Worm (Caenorhabditis elegans) whole organism, L3 larva: ENCODE measurements around the gene T04C12.8.

ENCODE experiments used
- R02D3.7 ChIP-seq: fragments of 150-350 bp; optimal IDR thresholded peaks from 2 replicates; lab custom pipeline; 2014; ENCODE audit warnings: missing biosample characterization, missing genetic modification characterization
- ZK546.5 ChIP-seq: sonication (generic microtip); optimal IDR thresholded peaks from 2 replicates; lab custom pipeline; 2017; ENCODE audit warnings: missing biosample characterization, missing genetic modification characterization
- ama-1 ChIP-seq: fragments of 150-350 bp; optimal IDR thresholded peaks from 2 replicates; lab custom pipeline; 2018
- ceh-16 ChIP-seq: sonication (generic microtip); optimal IDR thresholded peaks from 2 replicates; lab custom pipeline; 2017; ENCODE audit warnings: missing biosample characterization, missing genetic modification characterization
- ceh-28 ChIP-seq: fragments of 150-350 bp; optimal IDR thresholded peaks from 2 replicates; lab custom pipeline; 2014; ENCODE audit warnings: missing biosample characterization, missing genetic modification reagents, missing genetic modification characterization
- ceh-82 ChIP-seq: fragments of 150-350 bp; optimal IDR thresholded peaks from 2 replicates; lab custom pipeline; 2014; ENCODE audit warnings: missing biosample characterization, missing genetic modification characterization
- ceh-9 ChIP-seq: sonication (generic microtip); optimal IDR thresholded peaks from 2 replicates; lab custom pipeline; 2018; ENCODE audit warnings: missing biosample characterization, missing genetic modification characterization
- daf-12 ChIP-seq: fragments of 150-350 bp; optimal IDR thresholded peaks from 2 replicates; lab custom pipeline; 2014; ENCODE audit warnings: missing biosample characterization, missing genetic modification reagents, missing genetic modification characterization
- egl-27 ChIP-seq: sonication (generic microtip); optimal IDR thresholded peaks from 4 replicates; lab custom pipeline; 2017; ENCODE audit warnings: missing biosample characterization, missing genetic modification reagents, missing genetic modification characterization
- egl-5 ChIP-seq: fragments of 150-350 bp; optimal IDR thresholded peaks from 2 replicates; lab custom pipeline; 2017; ENCODE audit warnings: missing biosample characterization, missing genetic modification reagents, missing genetic modification characterization, inconsistent platforms
- elt-1 ChIP-seq: fragments of 150-350 bp; optimal IDR thresholded peaks from 2 replicates; lab custom pipeline; 2014; ENCODE audit warnings: missing biosample characterization, missing genetic modification characterization
- elt-2 ChIP-seq: sonication (generic microtip); optimal IDR thresholded peaks from 2 replicates; lab custom pipeline; 2016; ENCODE audit warnings: missing genetic modification reagents, mild to moderate bottlenecking, missing genetic modification characterization, missing compliant biosample characterization
- elt-3 ChIP-seq, 3 experiments: fragments of 150-350 bp in 1 of 3; sonication (generic microtip) in 2 of 3; optimal IDR thresholded peaks; 2 replicates in 2 of 3; 4 replicates in 1 of 3; lab custom pipeline; 2014 to 2017; ENCODE audit warnings: missing biosample characterization in 3 of 3, missing genetic modification characterization in 3 of 3
- eor-1 ChIP-seq, 2 experiments: fragments of 150-350 bp; optimal IDR thresholded peaks; 2 replicates each; lab custom pipeline; 2014 to 2018; ENCODE audit warnings: missing biosample characterization in 2 of 2, missing genetic modification characterization in 2 of 2
- fkh-10 ChIP-seq: sonication (generic microtip); optimal IDR thresholded peaks from 2 replicates; lab custom pipeline; 2017; ENCODE audit warnings: missing biosample characterization, missing genetic modification reagents, missing genetic modification characterization
- fkh-2 ChIP-seq: fragments of 150-350 bp; optimal IDR thresholded peaks from 2 replicates; lab custom pipeline; 2014; ENCODE audit warnings: missing biosample characterization, missing genetic modification reagents, missing genetic modification characterization
- fos-1 ChIP-seq: fragments of 150-350 bp; optimal IDR thresholded peaks from 2 replicates; lab custom pipeline; 2014; ENCODE audit warnings: missing biosample characterization, missing genetic modification characterization
- hmg-11 ChIP-seq: sonication (generic microtip); optimal IDR thresholded peaks from 2 replicates; lab custom pipeline; 2016; ENCODE audit warnings: missing genetic modification characterization, missing compliant biosample characterization
- jun-1 ChIP-seq: fragments of 150-350 bp; optimal IDR thresholded peaks from 2 replicates; lab custom pipeline; 2014; ENCODE audit warnings: missing biosample characterization, missing genetic modification reagents, missing genetic modification characterization
- lin-15B ChIP-seq: fragments of 150-350 bp; optimal IDR thresholded peaks from 2 replicates; lab custom pipeline; 2014; ENCODE audit warnings: missing biosample characterization, missing genetic modification characterization
- lin-39 ChIP-seq: fragments of 150-350 bp; optimal IDR thresholded peaks from 2 replicates; lab custom pipeline; 2018; ENCODE audit warnings: missing biosample characterization, missing genetic modification reagents, missing genetic modification characterization
- lsy-12 ChIP-seq: sonication (generic microtip); optimal IDR thresholded peaks from 2 replicates; lab custom pipeline; 2016; ENCODE audit warnings: mild to moderate bottlenecking, missing genetic modification characterization, missing compliant biosample characterization
- mdl-1 ChIP-seq: fragments of 150-350 bp; optimal IDR thresholded peaks from 2 replicates; lab custom pipeline; 2014; ENCODE audit warnings: missing biosample characterization, missing genetic modification characterization
- mml-1 ChIP-seq: fragments of 150-350 bp; sonication (generic microtip); optimal IDR thresholded peaks from 3 replicates; lab custom pipeline; 2014; ENCODE audit warnings: missing biosample characterization, missing genetic modification characterization
- nfya-1 ChIP-seq: sonication (generic microtip); optimal IDR thresholded peaks from 2 replicates; lab custom pipeline; 2017; ENCODE audit warnings: missing genetic modification characterization, mild to moderate bottlenecking, missing compliant biosample characterization, antibody characterized with exemption, moderate library complexity; ENCODE audit not compliant: insufficient read depth
- nhr-11 ChIP-seq: fragments of 150-350 bp; optimal IDR thresholded peaks from 2 replicates; lab custom pipeline; 2014; ENCODE audit warnings: missing biosample characterization, missing genetic modification characterization
- nhr-12 ChIP-seq: fragments of 150-350 bp; optimal IDR thresholded peaks from 2 replicates; lab custom pipeline; 2014; ENCODE audit warnings: missing biosample characterization, missing genetic modification characterization
- nhr-237 ChIP-seq: fragments of 150-350 bp; optimal IDR thresholded peaks from 2 replicates; lab custom pipeline; 2014; ENCODE audit warnings: missing biosample characterization, missing genetic modification characterization
- nhr-25 ChIP-seq: sonication (generic microtip); optimal IDR thresholded peaks from 2 replicates; lab custom pipeline; 2017; ENCODE audit warnings: missing biosample characterization, missing genetic modification characterization
- nhr-28 ChIP-seq: fragments of 150-350 bp; optimal IDR thresholded peaks from 2 replicates; lab custom pipeline; 2014; ENCODE audit warnings: missing biosample characterization, missing genetic modification characterization
- nhr-43 ChIP-seq: sonication (generic microtip); optimal IDR thresholded peaks from 2 replicates; lab custom pipeline; 2016; ENCODE audit warnings: mild to moderate bottlenecking, missing genetic modification characterization, missing compliant biosample characterization; ENCODE audit not compliant: poor library complexity, severe bottlenecking
- nhr-76 ChIP-seq: fragments of 150-350 bp; sonication (generic microtip); optimal IDR thresholded peaks from 5 replicates; lab custom pipeline; 2014; ENCODE audit warnings: missing biosample characterization, missing genetic modification characterization
- pha-4 ChIP-seq: fragments of 150-350 bp; optimal IDR thresholded peaks from 2 replicates; lab custom pipeline; 2014; ENCODE audit warnings: missing biosample characterization, missing genetic modification reagents, missing genetic modification characterization
- pqm-1 ChIP-seq: fragments of 150-350 bp; optimal IDR thresholded peaks from 2 replicates; lab custom pipeline; 2017; ENCODE audit warnings: missing biosample characterization, missing genetic modification characterization, inconsistent platforms
- sea-2 ChIP-seq: fragments of 150-350 bp; sonication (generic microtip); optimal IDR thresholded peaks from 4 replicates; lab custom pipeline; 2014; ENCODE audit warnings: missing biosample characterization, missing genetic modification reagents, missing genetic modification characterization
- skn-1 ChIP-seq: fragments of 150-350 bp; optimal IDR thresholded peaks from 2 replicates; lab custom pipeline; 2014; ENCODE audit warnings: missing biosample characterization, missing genetic modification characterization
- snpc-4 ChIP-seq: fragments of 150-350 bp; optimal IDR thresholded peaks from 2 replicates; lab custom pipeline; 2014; ENCODE audit warnings: missing biosample characterization, missing genetic modification characterization
- tbx-2 ChIP-seq: sonication (generic microtip); optimal IDR thresholded peaks from 2 replicates; lab custom pipeline; 2016; ENCODE audit warnings: mild to moderate bottlenecking, missing genetic modification characterization, missing compliant biosample characterization
- unc-39 ChIP-seq: sonication (generic microtip); optimal IDR thresholded peaks from 4 replicates; lab custom pipeline; 2017; ENCODE audit warnings: missing biosample characterization, missing genetic modification characterization
- unc-62 ChIP-seq: fragments of 150-350 bp; sonication (generic microtip); optimal IDR thresholded peaks from 4 replicates; lab custom pipeline; 2014; ENCODE audit warnings: missing biosample characterization, missing genetic modification reagents, missing genetic modification characterization
- zag-1 ChIP-seq: fragments of 150-350 bp; optimal IDR thresholded peaks from 2 replicates; lab custom pipeline; 2014; ENCODE audit warnings: missing biosample characterization, missing genetic modification characterization
- ztf-11 ChIP-seq: fragments of 150-350 bp; optimal IDR thresholded peaks from 2 replicates; lab custom pipeline; 2014; ENCODE audit warnings: missing biosample characterization, missing genetic modification characterization
- ztf-4 ChIP-seq: fragments of 150-350 bp; optimal IDR thresholded peaks from 2 replicates; lab custom pipeline; 2014; ENCODE audit warnings: missing biosample characterization, missing genetic modification characterization

T04C12.8 gene

ce11 chrV:11069277-11069676 is at the start of gene T04C12.8:
Gene T04C12.8 (minus strand): TSS chrV:11069358.
- TF ChIP-seq lin-15B (tag; lab: Kevin White, UChicago) (no peak), R02D3.7 (tag; lab: Kevin White, UChicago) (no peak), nhr-43 (tag; lab: Kevin White, UChicago) (no peak), fos-1 (tag; lab: Kevin White, UChicago) (no peak), nhr-12 (tag; lab: Kevin White, UChicago) (no peak), fkh-2 (tag; lab: Kevin White, UChicago) (no peak), nhr-76 (no peak), pha-4 (tag; lab: Kevin White, UChicago) (peak; percentile 83), nhr-28 (tag; lab: Kevin White, UChicago) (no peak), unc-39 (no peak), eor-1 (tag; optimal IDR thresholded peaks at IDR 0.05; lab: Kevin White, UChicago) (no peak), zag-1 (tag; lab: Kevin White, UChicago) (no peak), elt-2 (tag; lab: Kevin White, UChicago) (peak; percentile 98), pqm-1 (tag; lab: Kevin White, UChicago) (peak; percentile 99), ceh-28 (tag; lab: Kevin White, UChicago) (no peak), jun-1 (peak; percentile 86)
- TF ChIP-seq, all 47 proteins: peak for 4

- peak; percentile 60 for TF ChIP-seq nhr-43 (tag; lab: Kevin White, UChicago)
- no peak for TF ChIP-seq ZK546.5 (tag; lab: Kevin White, UChicago)
- TF ChIP-seq ama-1 (lab: Kevin White, UChicago), result peak; percentile 17
These were observed 49.1 kb upstream of the T04C12.8 start for ce11 chrV:11118179-11118725.

DNA sequence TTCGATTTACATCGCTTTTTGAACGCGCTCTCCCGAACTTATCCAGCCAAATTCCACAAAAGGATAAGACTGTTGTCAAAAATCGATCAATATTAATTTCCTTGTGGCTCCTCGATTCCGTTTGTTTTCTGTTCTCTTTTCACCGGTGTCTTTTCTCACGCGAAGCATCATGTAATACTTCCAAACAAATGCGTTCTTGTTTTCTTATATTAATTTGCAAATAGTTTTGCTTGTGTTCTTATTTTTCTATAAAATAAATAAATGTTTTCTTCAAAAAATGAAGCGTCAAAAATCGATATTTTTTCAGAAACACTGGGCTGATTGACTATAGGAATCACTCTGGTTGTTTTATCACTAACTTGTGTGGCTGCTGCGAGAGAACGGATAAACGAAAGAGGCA is 44.4 kb upstream of the T04C12.8 start, which contains the start of gene math-33:
TSS of gene math-33 (plus strand) at position 301 of the 400 bp plus-strand sequence.
- TF ChIP-seq elt-2 (tag; lab: Kevin White, UChicago) (no peak), nhr-237 (no peak), lin-39 (no peak), pqm-1 (tag; lab: Kevin White, UChicago) (no peak), snpc-4 (no peak), tbx-2 (tag; lab: Kevin White, UChicago) (no peak), daf-12 (tag; lab: Kevin White, UChicago) (no peak), nhr-11 (tag; lab: Kevin White, UChicago) (no peak), nhr-12 (tag; lab: Kevin White, UChicago) (no peak), elt-1 (tag; lab: Kevin White, UChicago) (no peak), ceh-28 (tag; lab: Kevin White, UChicago) (no peak), ceh-9 (tag; lab: Kevin White, UChicago) (no peak), hmg-11 (no peak), nhr-25 (no peak), mml-1 (tag; lab: Kevin White, UChicago) (no peak), ztf-11 (tag; lab: Kevin White, UChicago) (no peak), fkh-10 (GFP tag; lab: Kevin White, UChicago) (no peak)

DNA sequence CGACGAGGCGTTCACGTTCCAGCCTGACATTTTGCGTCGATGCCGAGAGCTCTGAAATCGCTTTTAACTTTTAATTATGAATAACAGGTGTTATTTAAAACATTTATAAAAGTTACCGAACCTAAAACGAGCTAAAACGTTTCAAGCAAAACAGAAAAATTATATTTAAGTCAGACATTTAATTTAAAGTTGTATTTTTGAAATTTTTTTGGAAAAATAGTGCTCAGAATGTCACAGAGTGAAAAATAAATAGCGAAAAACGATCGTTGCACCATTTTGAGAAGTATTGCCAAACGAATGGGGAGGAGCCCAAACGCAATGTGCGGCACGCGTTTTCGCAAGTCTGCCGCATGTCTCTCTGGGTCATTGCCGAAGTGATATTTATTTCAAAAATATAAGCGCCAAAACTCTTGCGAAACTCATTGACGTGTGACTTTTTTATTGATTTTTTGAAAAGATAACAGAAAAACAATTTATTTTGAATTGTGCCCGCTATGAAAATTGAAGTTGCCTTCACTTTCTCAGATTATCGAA is 44.0 kb upstream of the T04C12.8 start, which contains the start of gene erfa-3:
TSS of gene erfa-3 (minus strand) at position 51 of the 534 bp plus-strand sequence.
- peak; percentile 38 for TF ChIP-seq skn-1 (tag; lab: Kevin White, UChicago)
- no peak for TF ChIP-seq unc-62 (GFP tag; lab: Kevin White, UChicago)
- TF ChIP-seq lin-15B (tag; lab: Kevin White, UChicago), result peak; percentile 36
- no peak for TF ChIP-seq fos-1 (tag; lab: Kevin White, UChicago)
- TF ChIP-seq egl-5 (tag; lab: Kevin White, UChicago), result peak; percentile 68
- TF ChIP-seq egl-27, result no peak
- no peak for TF ChIP-seq nhr-237
- TF ChIP-seq fkh-10 (GFP tag; lab: Kevin White, UChicago), result no peak
- peak; percentile 56 for TF ChIP-seq nfya-1 (tag; lab: Kevin White, UChicago)
- peak; percentile 12 for TF ChIP-seq lsy-12 (tag; lab: Kevin White, UChicago)
- no peak for TF ChIP-seq ceh-16 (tag; lab: Kevin White, UChicago)
- no peak for TF ChIP-seq ceh-82 (tag; lab: Kevin White, UChicago)
- TF ChIP-seq eor-1 (tag; optimal IDR thresholded peaks at IDR 0.05; lab: Kevin White, UChicago), result no peak
- TF ChIP-seq fkh-2 (tag; lab: Kevin White, UChicago), result no peak
- TF ChIP-seq ama-1 (lab: Kevin White, UChicago), result no peak
- peak; percentile 55 for TF ChIP-seq nhr-25
- TF ChIP-seq mdl-1 (tag; lab: Kevin White, UChicago), result no peak
- TF ChIP-seq lin-39, result peak; percentile 57
- no peak for TF ChIP-seq nhr-76
- no peak for TF ChIP-seq elt-1 (tag; lab: Kevin White, UChicago)
- peak; percentile 76 for TF ChIP-seq nhr-43 (tag; lab: Kevin White, UChicago)
- peak; percentile 32 for TF ChIP-seq tbx-2 (tag; lab: Kevin White, UChicago)
- TF ChIP-seq nhr-12 (tag; lab: Kevin White, UChicago), result no peak
- no peak for TF ChIP-seq sea-2
- no peak for TF ChIP-seq ztf-4 (tag; lab: Kevin White, UChicago)
- TF ChIP-seq ceh-9 (tag; lab: Kevin White, UChicago), result no peak
- TF ChIP-seq elt-3 (tag; optimal IDR thresholded peaks at IDR 0.05; lab: Kevin White, UChicago), result no peak
- TF ChIP-seq jun-1, result peak; percentile 19
- TF ChIP-seq mml-1 (tag; lab: Kevin White, UChicago), result no peak
- no peak for TF ChIP-seq zag-1 (tag; lab: Kevin White, UChicago)
- peak; percentile 50 for TF ChIP-seq elt-2 (tag; lab: Kevin White, UChicago)
- TF ChIP-seq nhr-11 (tag; lab: Kevin White, UChicago), result no peak
- TF ChIP-seq daf-12 (tag; lab: Kevin White, UChicago), result no peak
